Fruit fly (Drosophila melanogaster) whole organism, wandering third instar larva: Measurements from ENCODE around the gene BicD.

Experiments used
- Abd-B ChIP-seq: fragments of >200 bp; optimal IDR thresholded peaks from 2 replicates; lab custom pipeline; 2017; ENCODE audit warnings: missing biosample characterization, missing genetic modification characterization
- CG32264 ChIP-seq: fragments of 200-800 bp; sonication (Bioruptor generic); optimal IDR thresholded peaks from 2 replicates; lab custom pipeline; 2016; ENCODE audit warnings: missing biosample characterization, missing genetic modification characterization
- CG9705 ChIP-seq: fragments of 200-800 bp; sonication (Bioruptor generic); optimal IDR thresholded peaks from 2 replicates; lab custom pipeline; 2018; ENCODE audit warnings: missing biosample characterization, mild to moderate bottlenecking, missing genetic modification characterization
- CrebA ChIP-seq: fragments of 200-800 bp; sonication (Bioruptor generic); optimal IDR thresholded peaks from 2 replicates; lab custom pipeline; 2016; ENCODE audit warnings: missing biosample characterization, mild to moderate bottlenecking, missing genetic modification characterization, borderline replicate concordance
- Dfd ChIP-seq: fragments of >200 bp; optimal IDR thresholded peaks from 2 replicates; lab custom pipeline; 2017; ENCODE audit warnings: missing biosample characterization, missing genetic modification characterization
- Dif ChIP-seq: fragments of 200-275, 200-300 bp; sonication (Bioruptor generic); optimal IDR thresholded peaks from 2 replicates; lab custom pipeline; 2018; ENCODE audit warnings: missing biosample characterization, missing genetic modification characterization; ENCODE audit not compliant: partially characterized antibody
- GATAd ChIP-seq: sonication (Bioruptor generic); optimal IDR thresholded peaks from 2 replicates; lab custom pipeline; 2016; ENCODE audit warnings: missing biosample characterization, missing genetic modification characterization
- HLH106 ChIP-seq: fragments of 200-800 bp; optimal IDR thresholded peaks from 3 replicates; lab custom pipeline; 2019; ENCODE audit warnings: missing biosample characterization, mild to moderate bottlenecking, missing genetic modification characterization, moderate library complexity
- Hnf4 ChIP-seq: fragments of 200-800 bp; sonication (Bioruptor generic); optimal IDR thresholded peaks from 2 replicates; lab custom pipeline; 2016; ENCODE audit warnings: missing biosample characterization, mild to moderate bottlenecking, missing genetic modification characterization
- Hr78 ChIP-seq: fragments of >200 bp; optimal IDR thresholded peaks from 2 replicates; lab custom pipeline; 2017; ENCODE audit warnings: missing biosample characterization, missing genetic modification characterization
- Hr83 ChIP-seq: fragments of 200-300 bp; sonication (Bioruptor generic); optimal IDR thresholded peaks from 2 replicates; lab custom pipeline; 2016; ENCODE audit warnings: missing biosample characterization, mild to moderate bottlenecking, missing genetic modification characterization, moderate library complexity; ENCODE audit not compliant: poor library complexity, severe bottlenecking
- Jra ChIP-seq: sonication (Bioruptor generic); optimal IDR thresholded peaks from 2 replicates; lab custom pipeline; 2016; ENCODE audit warnings: missing biosample characterization, missing genetic modification characterization
- Mio ChIP-seq: sonication (Bioruptor generic); optimal IDR thresholded peaks from 2 replicates; lab custom pipeline; 2016; ENCODE audit warnings: missing biosample characterization, missing genetic modification characterization
- Myc ChIP-seq: fragments of >200 bp; optimal IDR thresholded peaks from 2 replicates; lab custom pipeline; 2017
- N ChIP-seq: fragments of >200 bp; optimal IDR thresholded peaks from 2 replicates; lab custom pipeline; 2018; ENCODE audit warnings: missing biosample characterization, missing external identifiers, missing genetic modification characterization
- OdsH ChIP-seq: fragments of 200-800 bp; sonication (Bioruptor generic); optimal IDR thresholded peaks from 2 replicates; lab custom pipeline; 2016; ENCODE audit warnings: missing biosample characterization, mild to moderate bottlenecking, missing genetic modification characterization
- Rel ChIP-seq, 2 experiments: fragments of 200-800 bp; sonication (Bioruptor generic) in 1 of 2; optimal IDR thresholded peaks; 2 replicates in 1 of 2; 3 replicates in 1 of 2; lab custom pipeline; 2016 to 2019; ENCODE audit warnings: mild to moderate bottlenecking in 2 of 2, missing biosample characterization in 2 of 2, missing genetic modification characterization in 2 of 2, moderate library complexity in 1 of 2
- Sp1 ChIP-seq: fragments of 200-800 bp; sonication (Bioruptor generic); optimal IDR thresholded peaks from 3 replicates; lab custom pipeline; 2019; ENCODE audit warnings: missing biosample characterization, mild to moderate bottlenecking, missing genetic modification characterization, moderate library complexity
- Vsx2 ChIP-seq: fragments of 200-300, 225-300 bp; sonication (Bioruptor generic); optimal IDR thresholded peaks from 2 replicates; lab custom pipeline; 2018; ENCODE audit warnings: missing biosample characterization, missing genetic modification characterization; ENCODE audit not compliant: partially characterized antibody
- br ChIP-seq: fragments of 200-800 bp; sonication (Bioruptor generic); optimal IDR thresholded peaks from 2 replicates; lab custom pipeline; 2016; ENCODE audit warnings: missing biosample characterization, missing genetic modification characterization
- brk ChIP-seq: fragments of 200-800 bp; sonication (Bioruptor generic); optimal IDR thresholded peaks from 2 replicates; lab custom pipeline; 2016; ENCODE audit warnings: missing biosample characterization, mild to moderate bottlenecking, missing genetic modification characterization
- dl ChIP-seq, 2 experiments: fragments of 175-275, 200-275 bp in 1 of 2; fragments of 200-275 bp in 1 of 2; sonication (Bioruptor generic); optimal IDR thresholded peaks; lab custom pipeline; 2018; ENCODE audit warnings: mild to moderate bottlenecking in 2 of 2, missing biosample characterization in 2 of 2, missing genetic modification characterization in 2 of 2, moderate library complexity in 2 of 2; ENCODE audit not compliant: partially characterized antibody in 2 of 2, insufficient read depth in 1 of 2
- dmrt93B ChIP-seq: fragments of 200-800 bp; sonication (Bioruptor generic); optimal IDR thresholded peaks from 2 replicates; lab custom pipeline; 2018; ENCODE audit warnings: missing biosample characterization, mild to moderate bottlenecking, missing genetic modification characterization
- dsf ChIP-seq: sonication (Bioruptor generic); optimal IDR thresholded peaks from 2 replicates; lab custom pipeline; 2016; ENCODE audit warnings: missing biosample characterization, missing genetic modification characterization, borderline replicate concordance
- ey ChIP-seq: fragments of 200-800 bp; sonication (Bioruptor generic); optimal IDR thresholded peaks from 2 replicates; lab custom pipeline; 2016; ENCODE audit warnings: missing biosample characterization, missing genetic modification characterization
- foxo ChIP-seq, 2 experiments: fragments of 200-800 bp; sonication (Bioruptor generic); optimal IDR thresholded peaks; 2 replicates in 1 of 2; 3 replicates in 1 of 2; lab custom pipeline; 2016 to 2017; ENCODE audit warnings: missing biosample characterization in 2 of 2, missing genetic modification characterization in 2 of 2
- fru ChIP-seq: fragments of 200-800 bp; sonication (Bioruptor generic); optimal IDR thresholded peaks from 3 replicates; lab custom pipeline; 2016; ENCODE audit warnings: missing biosample characterization, mild to moderate bottlenecking, missing genetic modification characterization
- h ChIP-seq: fragments of 200-800 bp; sonication (Bioruptor generic); optimal IDR thresholded peaks from 3 replicates; lab custom pipeline; 2016; ENCODE audit warnings: missing biosample characterization, mild to moderate bottlenecking, missing genetic modification characterization
- jim ChIP-seq: fragments of 175-275, 200-325 bp; sonication (Bioruptor generic); optimal IDR thresholded peaks from 2 replicates; lab custom pipeline; 2016; ENCODE audit warnings: missing biosample characterization, mild to moderate bottlenecking, missing genetic modification characterization
- lola ChIP-seq: fragments of >200 bp; optimal IDR thresholded peaks from 2 replicates; lab custom pipeline; 2017; ENCODE audit warnings: missing biosample characterization, missing genetic modification characterization
- pan ChIP-seq: fragments of >200 bp; optimal IDR thresholded peaks from 2 replicates; lab custom pipeline; 2017
- psq ChIP-seq: fragments of 200-800 bp; sonication (Bioruptor generic); optimal IDR thresholded peaks from 3 replicates; lab custom pipeline; 2017; ENCODE audit warnings: missing biosample characterization, mild to moderate bottlenecking, missing genetic modification characterization, moderate library complexity
- rgr ChIP-seq: fragments of 200-800 bp; sonication (Bioruptor generic); optimal IDR thresholded peaks from 3 replicates; lab custom pipeline; 2016; ENCODE audit warnings: missing biosample characterization, mild to moderate bottlenecking, missing genetic modification characterization
- sage ChIP-seq: fragments of 200-800 bp; sonication (Bioruptor generic); optimal IDR thresholded peaks from 2 replicates; lab custom pipeline; 2016; ENCODE audit warnings: missing biosample characterization, mild to moderate bottlenecking, missing genetic modification characterization
- sv ChIP-seq: fragments of 200-800 bp; sonication (Bioruptor generic); optimal IDR thresholded peaks from 3 replicates; lab custom pipeline; 2016; ENCODE audit warnings: missing biosample characterization, missing genetic modification characterization
- tai ChIP-seq: sonication (Bioruptor generic); optimal IDR thresholded peaks from 2 replicates; lab custom pipeline; 2016; ENCODE audit warnings: missing biosample characterization, missing genetic modification characterization
- usp ChIP-seq: fragments of >200 bp; optimal IDR thresholded peaks from 2 replicates; lab custom pipeline; 2017; ENCODE audit warnings: missing biosample characterization, missing genetic modification characterization
- woc ChIP-seq: sonication (Bioruptor generic); optimal IDR thresholded peaks from 2 replicates; lab custom pipeline; 2016; ENCODE audit warnings: missing biosample characterization, mild to moderate bottlenecking, missing genetic modification characterization

Gene BicD

dm6 chr2L:17472582-17473524, at the start of gene BicD:
BicD (minus strand) TSS chr2L:17473215.
- TF ChIP-seq CG32264 (GFP tag; lab: Kevin White, UChicago) (no peak), Rel (GFP tag; optimal IDR thresholded peaks at IDR 0.05; lab: Kevin White, UChicago) (no peak), Rel (tag; optimal IDR thresholded peaks at IDR 0.05; lab: Kevin White, UChicago) (peak; percentile 16), fru (GFP tag; lab: Kevin White, UChicago) (no peak), tai (GFP tag; lab: Kevin White, UChicago) (no peak), usp (GFP tag; lab: Kevin White, UChicago) (no peak), Myc (lab: Kevin White, UChicago) (peak; percentile 25), foxo (GFP tag; optimal IDR thresholded peaks at IDR 0.05; lab: Kevin White, UChicago) (peak in 1 of 2 experiments; percentile 20), Hr78 (no peak), Hnf4 (no peak), h (GFP tag; lab: Kevin White, UChicago) (no peak), Jra (GFP tag; lab: Kevin White, UChicago) (no peak), dmrt93B (no peak), pan (no peak), psq (no peak), OdsH (GFP tag; lab: Kevin White, UChicago) (no peak), Vsx2 (GFP tag; lab: Kevin White, UChicago) (no peak), CrebA (GFP tag; lab: Kevin White, UChicago) (no peak), sage (GFP tag; lab: Kevin White, UChicago) (no peak), br (GFP tag; lab: Kevin White, UChicago) (no peak), rgr (GFP tag; lab: Kevin White, UChicago) (peak; percentile 5), Dfd (no peak), lola (GFP tag; lab: Kevin White, UChicago) (no peak), dl (GFP tag; optimal IDR thresholded peaks at IDR 0.05; lab: Kevin White, UChicago; ENCODE audit: insufficient read depth in 1 of 2, partially characterized antibody in 2 of 2) (no peak), N (GFP tag; lab: Kevin White, UChicago) (peak; percentile 54), Dif (GFP tag; lab: Kevin White, UChicago) (no peak), Mio (GFP tag; lab: Kevin White, UChicago) (no peak), ey (GFP tag; lab: Kevin White, UChicago) (no peak), Abd-B (GFP tag; lab: Kevin White, UChicago) (no peak), Sp1 (peak; percentile 38), CG9705 (GFP tag; lab: Kevin White, UChicago) (no peak), jim (GFP tag; lab: Kevin White, UChicago) (no peak), woc (GFP tag; lab: Kevin White, UChicago) (no peak), sv (no peak), brk (GFP tag; lab: Kevin White, UChicago) (no peak), dsf (GFP tag; lab: Kevin White, UChicago) (no peak), Hr83 (GFP tag; lab: Kevin White, UChicago) (no peak), GATAd (GFP tag; lab: Kevin White, UChicago) (no peak), HLH106 (tag; lab: Kevin White, UChicago) (peak; percentile 25)

DNA sequence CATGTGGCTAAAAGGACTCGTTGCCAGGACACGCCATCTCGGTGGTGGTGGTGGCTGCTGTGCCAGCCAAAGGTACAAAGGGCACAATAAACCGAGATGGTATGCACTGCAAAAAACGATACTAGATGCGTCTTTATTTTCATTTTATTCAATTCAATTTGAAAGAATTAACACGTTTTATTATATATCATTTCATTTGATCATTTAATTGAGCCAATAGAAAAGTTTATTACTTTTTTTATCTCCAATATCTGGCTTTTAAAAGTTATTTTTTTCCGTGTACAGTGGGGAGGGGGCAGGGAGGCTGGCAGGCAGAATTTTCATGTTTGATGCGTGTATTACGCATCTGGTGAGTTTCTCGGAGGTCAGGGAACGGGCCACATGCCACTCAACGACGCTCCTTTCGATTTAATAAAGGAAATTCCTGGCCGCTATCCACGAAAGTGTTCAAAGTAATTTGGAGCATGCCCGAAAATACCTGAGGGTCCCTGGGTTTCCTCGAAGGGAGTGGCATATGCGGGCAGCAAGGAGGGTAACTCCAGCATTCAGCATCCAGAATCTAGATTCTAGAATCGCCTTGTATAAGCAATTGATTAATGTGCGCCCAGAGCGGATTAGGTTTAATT, 41.2 kb upstream of the BicD start:
- TF ChIP-seq h (GFP tag; lab: Kevin White, UChicago) (peak; percentile 79), dmrt93B (peak; percentile 57), Hr83 (GFP tag; lab: Kevin White, UChicago) (no peak), ey (GFP tag; lab: Kevin White, UChicago) (peak; percentile 70), jim (GFP tag; lab: Kevin White, UChicago) (no peak), sv (peak; percentile 63), Dif (GFP tag; lab: Kevin White, UChicago) (no peak), br (GFP tag; lab: Kevin White, UChicago) (peak; percentile 67), Rel (GFP tag; optimal IDR thresholded peaks at IDR 0.05; lab: Kevin White, UChicago) (no peak), Rel (tag; optimal IDR thresholded peaks at IDR 0.05; lab: Kevin White, UChicago) (no peak), Sp1 (peak; percentile 78), brk (GFP tag; lab: Kevin White, UChicago) (no peak), OdsH (GFP tag; lab: Kevin White, UChicago) (peak; percentile 70), rgr (GFP tag; lab: Kevin White, UChicago) (peak; percentile 75), HLH106 (tag; lab: Kevin White, UChicago) (peak; percentile 83), Mio (GFP tag; lab: Kevin White, UChicago) (no peak), CG32264 (GFP tag; lab: Kevin White, UChicago) (no peak), woc (GFP tag; lab: Kevin White, UChicago) (peak; percentile 52), Hnf4 (peak; percentile 54), Jra (GFP tag; lab: Kevin White, UChicago) (peak; percentile 37), foxo (GFP tag; optimal IDR thresholded peaks at IDR 0.05; lab: Kevin White, UChicago) (peak in 1 of 2 experiments; percentile 75), fru (GFP tag; lab: Kevin White, UChicago) (peak; percentile 80)
